Worm (Caenorhabditis elegans) whole organism, L4 larva: Measurements from ENCODE around the gene F43G6.16.

Experiments
- F10B5.3 ChIP-seq: sonication (generic microtip); optimal IDR thresholded peaks from 2 replicates; lab custom pipeline; 2016; ENCODE audit warnings: mild to moderate bottlenecking, missing genetic modification characterization, missing compliant biosample characterization
- F37D6.2 ChIP-seq: sonication (generic microtip); optimal IDR thresholded peaks from 2 replicates; lab custom pipeline; 2016; ENCODE audit warnings: mild to moderate bottlenecking, missing genetic modification characterization, missing compliant biosample characterization
- T20F7.1 ChIP-seq: fragments of 200-800 bp; sonication (Bioruptor generic); optimal IDR thresholded peaks from 2 replicates; lab custom pipeline; 2018; ENCODE audit warnings: mild to moderate bottlenecking, missing genetic modification characterization, missing compliant biosample characterization
- Y105C5A.15 ChIP-seq: fragments of 200-800 bp; sonication (Bioruptor generic); IDR thresholded peaks from 2 replicates; pipeline ENCODE4 v1.3.6; 2022; ENCODE audit warnings: missing genetic modification characterization, missing compliant biosample characterization
- Y5F2A.4 ChIP-seq: fragments of 200-800 bp; sonication (Bioruptor generic); optimal IDR thresholded peaks from 2 replicates; lab custom pipeline; 2018; ENCODE audit warnings: mild to moderate bottlenecking, missing genetic modification characterization, missing compliant biosample characterization
- Y75B8A.6 ChIP-seq: fragments of 200-800 bp; sonication (Bioruptor generic); IDR thresholded peaks from 2 replicates; pipeline ENCODE4 v1.3.6; 2022; ENCODE audit warnings: missing genetic modification reagents, missing genetic modification characterization, missing compliant biosample characterization
- ZK337.2 ChIP-seq: fragments of 200-800 bp; sonication (Bioruptor generic); IDR thresholded peaks from 2 replicates; pipeline ENCODE4 v1.3.6; 2022; ENCODE audit warnings: missing genetic modification reagents, missing genetic modification characterization, missing compliant biosample characterization
- aha-1 ChIP-seq: fragments of 150-350 bp; peaks from one replicate; lab custom pipeline; 2014; ENCODE audit warnings: missing biosample characterization, missing genetic modification characterization
- aly-2 ChIP-seq: sonication (generic microtip); optimal IDR thresholded peaks from 2 replicates; lab custom pipeline; 2018; ENCODE audit warnings: missing biosample characterization, missing genetic modification characterization
- arid-1 ChIP-seq: fragments of 200-800 bp; sonication (Bioruptor generic); conservative IDR thresholded peaks from 2 replicates; pipeline ENCODE4 v1.3.6; 2022; ENCODE audit warnings: missing genetic modification reagents, missing genetic modification characterization, missing compliant biosample characterization
- cey-2 ChIP-seq: sonication (generic microtip); optimal IDR thresholded peaks from 3 replicates; lab custom pipeline; 2017; ENCODE audit warnings: missing genetic modification characterization, mild to moderate bottlenecking, missing compliant biosample characterization, antibody characterized with exemption, borderline replicate concordance; ENCODE audit not compliant: insufficient read depth
- daf-8 ChIP-seq: fragments of 200-800 bp; sonication (Bioruptor generic); IDR thresholded peaks from 2 replicates; pipeline ENCODE4 v1.3.6; 2022; ENCODE audit warnings: missing genetic modification characterization, missing compliant biosample characterization
- dmd-9 ChIP-seq: fragments of 200-800 bp; sonication (Bioruptor generic); IDR thresholded peaks from 2 replicates; pipeline ENCODE4 v1.3.6; 2022; ENCODE audit warnings: missing genetic modification reagents, missing genetic modification characterization, missing compliant biosample characterization
- dve-1 ChIP-seq: sonication (generic microtip); optimal IDR thresholded peaks from 2 replicates; lab custom pipeline; 2017; ENCODE audit warnings: antibody characterized with exemption, mild to moderate bottlenecking, missing genetic modification characterization, missing compliant biosample characterization; ENCODE audit not compliant: insufficient read depth
- egl-27 ChIP-seq: sonication (generic microtip); optimal IDR thresholded peaks from 3 replicates; lab custom pipeline; 2017; ENCODE audit warnings: missing biosample characterization, missing genetic modification reagents, missing genetic modification characterization
- fkh-10 ChIP-seq: fragments of 150-350 bp; optimal IDR thresholded peaks from 2 replicates; lab custom pipeline; 2014; ENCODE audit warnings: missing biosample characterization, missing genetic modification reagents, missing genetic modification characterization
- fos-1 ChIP-seq: fragments of 150-350 bp; optimal IDR thresholded peaks from 2 replicates; lab custom pipeline; 2014; ENCODE audit warnings: missing biosample characterization, missing genetic modification characterization
- jun-1 ChIP-seq: fragments of 150-350 bp; optimal IDR thresholded peaks from 2 replicates; lab custom pipeline; 2014; ENCODE audit warnings: missing biosample characterization, missing genetic modification reagents, missing genetic modification characterization
- lim-7 ChIP-seq: fragments of 200-800 bp; sonication (Bioruptor generic); IDR thresholded peaks from 2 replicates; pipeline ENCODE4 v1.3.6; 2022; ENCODE audit warnings: missing genetic modification characterization, missing compliant biosample characterization
- lin-29 ChIP-seq: fragments of 200-800 bp; sonication (Bioruptor generic); IDR thresholded peaks from 2 replicates; pipeline ENCODE4 v1.3.6; 2022; ENCODE audit warnings: missing genetic modification reagents, missing genetic modification characterization, missing compliant biosample characterization
- lin-38 ChIP-seq: fragments of 200-800 bp; sonication (Bioruptor generic); IDR thresholded peaks from 2 replicates; pipeline ENCODE4 v1.3.6; 2022; ENCODE audit warnings: missing genetic modification reagents, missing genetic modification characterization, missing compliant biosample characterization
- lin-39 ChIP-seq: fragments of 150-350 bp; optimal IDR thresholded peaks from 2 replicates; lab custom pipeline; 2014; ENCODE audit warnings: missing biosample characterization, missing genetic modification reagents, missing genetic modification characterization
- lir-3 ChIP-seq: sonication (generic microtip); optimal IDR thresholded peaks from 2 replicates; lab custom pipeline; 2016; ENCODE audit warnings: mild to moderate bottlenecking, missing genetic modification characterization, missing compliant biosample characterization
- madf-5 ChIP-seq, 2 experiments: fragments of 200-800 bp; sonication (Bioruptor generic); IDR thresholded peaks; 2 replicates each; pipeline ENCODE4 v1.3.6; 2022; ENCODE audit warnings: missing compliant biosample characterization in 2 of 2, missing genetic modification characterization in 2 of 2
- mxl-2 ChIP-seq: fragments of 200-800 bp; sonication (Bioruptor generic); conservative IDR thresholded peaks from 2 replicates; pipeline ENCODE4 v1.3.6; 2022; ENCODE audit warnings: missing genetic modification reagents, missing genetic modification characterization, missing compliant biosample characterization
- nhr-10 ChIP-seq: fragments of 150-350 bp; optimal IDR thresholded peaks from 2 replicates; lab custom pipeline; 2014; ENCODE audit warnings: missing biosample characterization, missing genetic modification characterization
- nhr-102 ChIP-seq: sonication (generic microtip); optimal IDR thresholded peaks from 2 replicates; lab custom pipeline; 2016; ENCODE audit warnings: mild to moderate bottlenecking, missing genetic modification characterization, moderate library complexity, missing compliant biosample characterization
- nhr-11 ChIP-seq: fragments of 150-350 bp; optimal IDR thresholded peaks from 2 replicates; lab custom pipeline; 2014; ENCODE audit warnings: missing biosample characterization, missing genetic modification characterization
- nhr-111 ChIP-seq: fragments of 200-800 bp; sonication (Bioruptor generic); optimal IDR thresholded peaks from 2 replicates; lab custom pipeline; 2018; ENCODE audit warnings: mild to moderate bottlenecking, missing genetic modification characterization, missing compliant biosample characterization
- nhr-25 ChIP-seq: sonication (generic microtip); optimal IDR thresholded peaks from 2 replicates; lab custom pipeline; 2017; ENCODE audit warnings: missing genetic modification characterization, mild to moderate bottlenecking, missing compliant biosample characterization, antibody characterized with exemption, moderate library complexity, borderline replicate concordance; ENCODE audit not compliant: insufficient read depth
- nhr-42 ChIP-seq: fragments of 200-800 bp; sonication (Bioruptor generic); IDR thresholded peaks from 2 replicates; pipeline ENCODE4 v1.3.6; 2022; ENCODE audit warnings: missing genetic modification characterization, missing compliant biosample characterization
- nhr-6 ChIP-seq: fragments of 150-350 bp; optimal IDR thresholded peaks from 2 replicates; lab custom pipeline; 2014; ENCODE audit warnings: missing biosample characterization, missing genetic modification characterization
- nhr-76 ChIP-seq: fragments of 150-350 bp; optimal IDR thresholded peaks from 2 replicates; lab custom pipeline; 2014; ENCODE audit warnings: missing biosample characterization, missing genetic modification characterization
- pqm-1 ChIP-seq: sonication (generic microtip); optimal IDR thresholded peaks from 2 replicates; lab custom pipeline; 2017; ENCODE audit warnings: missing biosample characterization, missing genetic modification characterization
- rbr-2 ChIP-seq: sonication (generic microtip); optimal IDR thresholded peaks from 2 replicates; lab custom pipeline; 2016; ENCODE audit warnings: missing genotype, missing genetic modification characterization, missing compliant biosample characterization
- sdz-12 ChIP-seq: fragments of 200-800 bp; sonication (Bioruptor generic); optimal IDR thresholded peaks from 2 replicates; lab custom pipeline; 2018; ENCODE audit warnings: mild to moderate bottlenecking, missing genetic modification characterization, missing compliant biosample characterization
- set-16 ChIP-seq: fragments of 200-800 bp; sonication (Bioruptor generic); IDR thresholded peaks from 2 replicates; pipeline ENCODE4 v1.3.6; 2022; ENCODE audit warnings: missing genetic modification reagents, missing genetic modification characterization, missing compliant biosample characterization
- skn-1 ChIP-seq: fragments of 150-350 bp; optimal IDR thresholded peaks from 2 replicates; lab custom pipeline; 2014; ENCODE audit warnings: missing biosample characterization, missing genetic modification characterization
- tag-97 ChIP-seq: fragments of 200-800 bp; sonication (Bioruptor generic); IDR thresholded peaks from 2 replicates; pipeline ENCODE4 v1.3.6; 2022; ENCODE audit warnings: missing genetic modification characterization, missing compliant biosample characterization
- tra-1 ChIP-seq: fragments of 200-800 bp; sonication (Bioruptor generic); IDR thresholded peaks from 2 replicates; pipeline ENCODE4 v1.3.6; 2022; ENCODE audit warnings: missing genetic modification reagents, missing genetic modification characterization, missing compliant biosample characterization
- unc-39 ChIP-seq: sonication (generic microtip); optimal IDR thresholded peaks from 2 replicates; lab custom pipeline; 2017; ENCODE audit warnings: missing biosample characterization, missing genetic modification characterization
- zfp-3 ChIP-seq: fragments of 200-800 bp; sonication (Bioruptor generic); conservative IDR thresholded peaks from 2 replicates; pipeline ENCODE4 v1.3.6; 2022; ENCODE audit warnings: missing genetic modification reagents, missing genetic modification characterization, missing compliant biosample characterization
- ztf-11 ChIP-seq: fragments of 150-350 bp; optimal IDR thresholded peaks from 2 replicates; lab custom pipeline; 2014; ENCODE audit warnings: missing biosample characterization, missing genetic modification characterization
- ztf-7 ChIP-seq: fragments of 150-350 bp; optimal IDR thresholded peaks from 2 replicates; lab custom pipeline; 2014; ENCODE audit warnings: missing biosample characterization, missing genetic modification characterization

Gene F43G6.16

ce11 chrII:11794392-11794791, 12.0 kb upstream of the F43G6.16 start:
- TF ChIP-seq jun-1 (tag; lab: Kevin White, UChicago) (no peak), nhr-11 (tag; lab: Kevin White, UChicago) (no peak), arid-1 (no peak), nhr-102 (no peak), fkh-10 (GFP tag; lab: Kevin White, UChicago) (no peak), nhr-6 (tag; lab: Kevin White, UChicago) (peak; percentile 3), mxl-2 (no peak)
- TF ChIP-seq, all 104 proteins: peak for 1

ce11 chrII:11790458-11790857, 8.0 kb upstream of the F43G6.16 start, which contains the start of gene F43G6.4:
F43G6.4 (plus strand) TSS chrII:11790758.
- TF ChIP-seq set-16: no peak

ce11 chrII:11788025-11788424, 5.6 kb upstream of the F43G6.16 start:
- TF ChIP-seq unc-39 (tag; lab: Kevin White, UChicago) (no peak), rbr-2 (no peak), nhr-6 (tag; lab: Kevin White, UChicago) (peak; percentile 92)

ce11 chrII:11777893-11778480, 4.4 kb downstream of the F43G6.16 start, which contains the start of the genes patr-1 and dna-2:
patr-1 (minus strand) TSS chrII:11777943.
dna-2 (plus strand) TSS chrII:11778430.
- no peak for TF ChIP-seq unc-39 (tag; lab: Kevin White, UChicago)
- no peak for TF ChIP-seq fkh-10 (GFP tag; lab: Kevin White, UChicago)
- peak; percentile 19; the same call in 1 of the 2 replicates for TF ChIP-seq nhr-42 (GFP tag; lab: Robert Waterston, UW)
- TF ChIP-seq Y75B8A.6: no peak
- no peak for TF ChIP-seq dmd-9
- no peak for TF ChIP-seq nhr-111
- no peak for TF ChIP-seq pqm-1 (tag; lab: Kevin White, UChicago)
- peak; percentile 37 for TF ChIP-seq dve-1 (tag; lab: Kevin White, UChicago)
- no peak for TF ChIP-seq ztf-11
- TF ChIP-seq nhr-76 (tag; lab: Kevin White, UChicago): no peak
- no peak for TF ChIP-seq ZK337.2 (GFP tag; lab: Robert Waterston, UW)
- TF ChIP-seq Y105C5A.15 (GFP tag; lab: Robert Waterston, UW): no peak
- no peak for TF ChIP-seq daf-8
- TF ChIP-seq sdz-12 (GFP tag; lab: Kevin White, UChicago): no peak
- no peak for TF ChIP-seq fos-1 (tag; lab: Kevin White, UChicago)
- 0 out of 2 replicates have a peak, but pooled peaks have one; percentile 30 for TF ChIP-seq zfp-3
- no peak for TF ChIP-seq cey-2
- TF ChIP-seq tra-1: no peak
- TF ChIP-seq F10B5.3 (tag; lab: Kevin White, UChicago): no peak
- no peak for TF ChIP-seq nhr-25
- no peak for TF ChIP-seq lim-7 (GFP tag; lab: Robert Waterston, UW)
- no peak for TF ChIP-seq lin-29 (GFP tag; lab: Robert Waterston, UW)
- TF ChIP-seq aha-1 (tag; lab: Kevin White, UChicago): peak; percentile 98
- no peak for TF ChIP-seq aly-2 (tag; lab: Kevin White, UChicago)
- TF ChIP-seq madf-5 (GFP tag; IDR thresholded peaks at IDR 0.05; lab: Robert Waterston, UW): no peak
- no peak for TF ChIP-seq ztf-7 (tag; lab: Kevin White, UChicago)
- no peak for TF ChIP-seq Y5F2A.4 (GFP tag; lab: Kevin White, UChicago)
- no peak for TF ChIP-seq T20F7.1 (GFP tag; lab: Kevin White, UChicago)
- no peak for TF ChIP-seq nhr-10
- TF ChIP-seq arid-1: no peak
- no peak for TF ChIP-seq rbr-2
- TF ChIP-seq set-16: 0 out of 2 replicates have a peak, but pooled peaks have one; percentile 6
- no peak for TF ChIP-seq lir-3 (tag; lab: Kevin White, UChicago)
- TF ChIP-seq nhr-102: no peak
- peak; percentile 65 for TF ChIP-seq lin-38 (GFP tag; lab: Robert Waterston, UW)
- no peak for TF ChIP-seq egl-27 (tag; lab: Kevin White, UChicago)
- TF ChIP-seq lin-39 (tag; lab: Kevin White, UChicago): no peak
- TF ChIP-seq F37D6.2: no peak
- TF ChIP-seq nhr-6 (tag; lab: Kevin White, UChicago): peak; percentile 70
- no peak for TF ChIP-seq tag-97 (GFP tag; lab: Robert Waterston, UW)
- TF ChIP-seq skn-1: no peak
